Fruit fly (Drosophila melanogaster) whole organism, pupa: ENCODE data around the gene Syt1.

Source experiments
- D1 ChIP-seq: fragments of 200-800 bp; sonication (Bioruptor generic); optimal IDR thresholded peaks from 2 replicates; lab custom pipeline; 2018; ENCODE audit warnings: missing biosample characterization, mild to moderate bottlenecking, missing genetic modification characterization, moderate library complexity
- Ets98B ChIP-seq: fragments of 200-800 bp; sonication (Bioruptor generic); IDR thresholded peaks from 2 replicates; pipeline ENCODE4 v1.3.6; 2022; ENCODE audit warnings: missing biosample characterization, missing genetic modification characterization
- Pif1B ChIP-seq: fragments of 200-800 bp; sonication (Bioruptor generic); optimal IDR thresholded peaks from 3 replicates; lab custom pipeline; 2016; ENCODE audit warnings: missing biosample characterization, missing genetic modification characterization
- Snoo ChIP-seq: fragments of 200-800 bp; sonication (Bioruptor generic); optimal IDR thresholded peaks from 3 replicates; lab custom pipeline; 2017; ENCODE audit warnings: missing biosample characterization, mild to moderate bottlenecking, missing genetic modification characterization, inconsistent platforms
- gl ChIP-seq: fragments of 200-800 bp; sonication (Bioruptor generic); optimal IDR thresholded peaks from 2 replicates; lab custom pipeline; 2018; ENCODE audit warnings: missing biosample characterization, mild to moderate bottlenecking, missing genetic modification characterization
- rn ChIP-seq: fragments of 200-800 bp; sonication (Bioruptor generic); IDR thresholded peaks from 2 replicates; pipeline ENCODE4 v1.3.6; 2022; ENCODE audit warnings: missing biosample characterization, missing genetic modification characterization

- TF ChIP-seq rn (GFP tag; lab: Robert Waterston, UW) (no peak), Pif1B (GFP tag; lab: Kevin White, UChicago) (peak; percentile 20), gl (tag; lab: Kevin White, UChicago) (peak; percentile 88), Ets98B (GFP tag; lab: Robert Waterston, UW) (peak; percentile 44; the same call in 1 of the 2 replicates), Snoo (tag; lab: Kevin White, UChicago) (peak; percentile 29), D1 (tag; lab: Kevin White, UChicago) (no peak)
Measured at dm6 chr2L:2806190-2806763, 6.5 kb upstream of the Syt1 start.
